Worm (Caenorhabditis elegans) whole organism, mixed stage, embryonic: ENCODE results near the gene T24E12.3.

Source experiments
- lin-32 ChIP-seq: fragments of 200-800 bp; sonication (Bioruptor generic); optimal IDR thresholded peaks from 2 replicates; lab custom pipeline; 2018; ENCODE audit warnings: mild to moderate bottlenecking, missing genetic modification characterization, missing compliant biosample characterization
- lsy-2 ChIP-seq: fragments of 150-350 bp; optimal IDR thresholded peaks from 2 replicates; lab custom pipeline; 2014; ENCODE audit warnings: missing biosample characterization, missing genetic modification characterization
- mab-5 ChIP-seq: fragments of 150-350 bp; optimal IDR thresholded peaks from 2 replicates; lab custom pipeline; 2014; ENCODE audit warnings: missing biosample characterization, missing genetic modification characterization
- nhr-2 ChIP-seq: fragments of 150-350 bp; optimal IDR thresholded peaks from 2 replicates; lab custom pipeline; 2014; ENCODE audit warnings: missing biosample characterization, missing genetic modification characterization
- nhr-237 ChIP-seq: fragments of 150-350 bp; optimal IDR thresholded peaks from 2 replicates; lab custom pipeline; 2014; ENCODE audit warnings: missing biosample characterization, missing genetic modification characterization
- nhr-28 ChIP-seq: fragments of 150-350 bp; optimal IDR thresholded peaks from 2 replicates; lab custom pipeline; 2014; ENCODE audit warnings: missing biosample characterization, missing genetic modification characterization
- nhr-76 ChIP-seq: sonication (generic microtip); optimal IDR thresholded peaks from 2 replicates; lab custom pipeline; 2017; ENCODE audit warnings: missing biosample characterization, missing genetic modification characterization
- pha-4 ChIP-seq: fragments of 150-350 bp; optimal IDR thresholded peaks from 2 replicates; lab custom pipeline; 2018; ENCODE audit warnings: missing biosample characterization, missing genetic modification reagents, missing genetic modification characterization
- snpc-4 ChIP-seq: fragments of 150-350 bp; optimal IDR thresholded peaks from 2 replicates; lab custom pipeline; 2014; ENCODE audit warnings: missing biosample characterization, missing genetic modification characterization
- tbx-8 ChIP-seq: fragments of 200-800 bp; sonication (Bioruptor generic); optimal IDR thresholded peaks from 2 replicates; lab custom pipeline; 2018; ENCODE audit warnings: mild to moderate bottlenecking, missing genetic modification characterization, moderate library complexity, missing compliant biosample characterization
- unc-62 ChIP-seq: fragments of 150-350 bp; optimal IDR thresholded peaks from 2 replicates; lab custom pipeline; 2014; ENCODE audit warnings: missing biosample characterization, missing genetic modification reagents, missing genetic modification characterization
- ztf-11 ChIP-seq: fragments of 150-350 bp; optimal IDR thresholded peaks from 2 replicates; lab custom pipeline; 2014; ENCODE audit warnings: missing biosample characterization, missing genetic modification characterization

DNA sequence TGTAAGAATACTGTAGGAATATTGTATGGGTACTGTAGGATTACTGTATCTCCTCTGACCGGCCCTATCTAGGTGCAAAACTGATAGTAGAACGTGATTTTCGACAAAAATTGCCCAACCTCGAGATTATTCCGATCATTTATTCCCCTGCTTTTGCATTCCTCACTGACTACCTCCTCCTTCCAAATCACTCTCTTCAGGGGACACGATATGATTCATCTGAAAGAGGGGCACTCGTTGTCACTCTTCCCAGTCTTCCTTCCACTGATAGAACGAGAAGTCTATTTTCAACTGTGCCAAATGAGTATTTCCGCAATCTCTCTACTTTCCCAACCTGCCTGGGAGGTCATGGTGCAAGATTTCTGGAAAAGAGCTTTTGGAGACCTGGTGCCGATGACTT is 36.2 kb upstream of the T24E12.3 start, which contains the start of gene F12E12.2:
- TF ChIP-seq nhr-237 (tag; lab: Kevin White, UChicago) (no peak), unc-62 (GFP tag; lab: Kevin White, UChicago) (no peak), nhr-28 (tag; lab: Kevin White, UChicago) (no peak), nhr-2 (tag; lab: Kevin White, UChicago) (no peak), snpc-4 (no peak), ztf-11 (tag; lab: Kevin White, UChicago) (no peak), pha-4 (no peak), lin-32 (GFP tag; lab: Kevin White, UChicago) (no peak), mab-5 (no peak), lsy-2 (tag; lab: Kevin White, UChicago) (no peak), nhr-76 (tag; lab: Kevin White, UChicago) (no peak), tbx-8 (GFP tag; lab: Kevin White, UChicago) (no peak)
